Fruit fly (Drosophila melanogaster) whole organism, prepupa: ENCODE results near the gene CG5254.

Experiments used
- Blimp-1 ChIP-seq: fragments of 200-800 bp; sonication (Bioruptor generic); optimal IDR thresholded peaks from 3 replicates; lab custom pipeline; 2017; ENCODE audit warnings: missing biosample characterization, missing genetic modification characterization, mild to moderate bottlenecking, moderate library complexity, missing genetic modification reagents
- CG10631 ChIP-seq: fragments of 200-800 bp; sonication (Bioruptor generic); optimal IDR thresholded peaks from 2 replicates; lab custom pipeline; 2016; ENCODE audit warnings: missing biosample characterization, missing genetic modification characterization
- CG31627 ChIP-seq: fragments of 200-800 bp; sonication (Bioruptor generic); optimal IDR thresholded peaks from 3 replicates; lab custom pipeline; 2016; ENCODE audit warnings: missing biosample characterization, missing genetic modification characterization
- CG4318 ChIP-seq: fragments of 200-800 bp; sonication (Bioruptor generic); optimal IDR thresholded peaks from 3 replicates; lab custom pipeline; 2017; ENCODE audit warnings: missing biosample characterization, mild to moderate bottlenecking, missing genetic modification characterization
- CG6163 ChIP-seq: fragments of 200-800 bp; sonication (Bioruptor generic); IDR thresholded peaks from 3 replicates; pipeline ENCODE4 v1.3.6; 2022; ENCODE audit warnings: missing biosample characterization, missing genetic modification characterization
- CG6854 ChIP-seq: fragments of 200-800 bp; sonication (Bioruptor generic); optimal IDR thresholded peaks from 2 replicates; lab custom pipeline; 2017; ENCODE audit warnings: missing biosample characterization, mild to moderate bottlenecking, missing genetic modification characterization
- CG8119 ChIP-seq: fragments of 200-800 bp; sonication (Bioruptor generic); IDR thresholded peaks from 3 replicates; pipeline ENCODE4 v1.3.6; 2022; ENCODE audit warnings: missing biosample characterization, missing genetic modification characterization
- CG8319 ChIP-seq: fragments of 200-800 bp; sonication (Bioruptor generic); optimal IDR thresholded peaks from 3 replicates; lab custom pipeline; 2016; ENCODE audit warnings: missing biosample characterization, missing genetic modification characterization
- Eip75B ChIP-seq: fragments of 200-800 bp; sonication (Bioruptor generic); optimal IDR thresholded peaks from 3 replicates; lab custom pipeline; 2016; ENCODE audit warnings: missing biosample characterization, missing genetic modification characterization
- Gug ChIP-seq: fragments of 200-800 bp; sonication (Bioruptor generic); IDR thresholded peaks from 2 replicates; pipeline ENCODE4 v1.3.6; 2022; ENCODE audit warnings: missing biosample characterization, missing genetic modification characterization
- Hr38 ChIP-seq: sonication (Bioruptor generic); optimal IDR thresholded peaks from 2 replicates; lab custom pipeline; 2016; ENCODE audit warnings: missing biosample characterization, missing genetic modification characterization
- OdsH ChIP-seq: fragments of 200-800 bp; sonication (Bioruptor generic); optimal IDR thresholded peaks from 3 replicates; lab custom pipeline; 2016; ENCODE audit warnings: missing biosample characterization, missing genetic modification characterization
- fd85E ChIP-seq: fragments of 200-800 bp; sonication (Bioruptor generic); optimal IDR thresholded peaks from 3 replicates; lab custom pipeline; 2016; ENCODE audit warnings: missing biosample characterization, missing genetic modification characterization
- vri ChIP-seq: fragments of 200-800 bp; sonication (Bioruptor generic); optimal IDR thresholded peaks from 3 replicates; lab custom pipeline; 2016; ENCODE audit warnings: missing biosample characterization, mild to moderate bottlenecking, missing genetic modification characterization

dm6 chrX:792923-793322 lies 42.8 kb downstream of the CG5254 start, which contains the start of gene CG16989:
- TF ChIP-seq fd85E (GFP tag; lab: Kevin White, UChicago) (no peak), CG8119 (GFP tag; lab: Robert Waterston, UW) (no peak), vri (no peak), CG6854 (no peak), CG6163 (GFP tag; lab: Robert Waterston, UW) (no peak), CG8319 (no peak), CG4318 (no peak), Eip75B (GFP tag; lab: Kevin White, UChicago) (no peak), Blimp-1 (GFP tag; lab: Kevin White, UChicago) (no peak), Hr38 (GFP tag; lab: Kevin White, UChicago) (no peak), OdsH (GFP tag; lab: Kevin White, UChicago) (no peak), CG10631 (no peak), CG31627 (no peak), Gug (GFP tag; lab: Robert Waterston, UW) (no peak)
